Fruit fly (Drosophila melanogaster) whole organism, prepupa: ENCODE results near the gene CG12025.
A peak's percentile ranks its signal among the peaks of the same experiment; 100 is the strongest.

ENCODE experiments used
- CG10631 ChIP-seq: fragments of 200-800 bp; sonication (Bioruptor generic); optimal IDR thresholded peaks from 2 replicates; lab custom pipeline; 2016; ENCODE audit warnings: missing biosample characterization, missing genetic modification characterization
- CG10669 ChIP-seq: fragments of 200-800 bp; sonication (Bioruptor generic); optimal IDR thresholded peaks from 3 replicates; lab custom pipeline; 2018; ENCODE audit warnings: missing biosample characterization, mild to moderate bottlenecking, missing genetic modification characterization, moderate library complexity
- CG11294 ChIP-seq: fragments of 200-800 bp; sonication (Bioruptor generic); IDR thresholded peaks from 2 replicates; pipeline ENCODE4 v1.3.6; 2022; ENCODE audit warnings: missing biosample characterization, missing genetic modification characterization
- CG11762 ChIP-seq: fragments of 200-800 bp; sonication (Bioruptor generic); optimal IDR thresholded peaks from 3 replicates; lab custom pipeline; 2016; ENCODE audit warnings: missing biosample characterization, missing genetic modification characterization; ENCODE audit not compliant: insufficient read depth
- CG11902 ChIP-seq: fragments of 200-800 bp; sonication (Bioruptor generic); optimal IDR thresholded peaks from 3 replicates; lab custom pipeline; 2016; ENCODE audit warnings: missing biosample characterization, missing genetic modification characterization
- CG15336 ChIP-seq: fragments of 200-800 bp; sonication (Bioruptor generic); IDR thresholded peaks from 2 replicates; pipeline ENCODE4 v1.3.6; 2022; ENCODE audit warnings: missing biosample characterization, missing genetic modification characterization
- CG1621 ChIP-seq: fragments of 200-800 bp; sonication (Bioruptor generic); optimal IDR thresholded peaks from 3 replicates; lab custom pipeline; 2018; ENCODE audit warnings: missing biosample characterization, mild to moderate bottlenecking, missing genetic modification characterization
- CG31627 ChIP-seq: fragments of 200-800 bp; sonication (Bioruptor generic); optimal IDR thresholded peaks from 3 replicates; lab custom pipeline; 2016; ENCODE audit warnings: missing biosample characterization, missing genetic modification characterization
- CG32006 ChIP-seq: fragments of 200-800 bp; sonication (Bioruptor generic); optimal IDR thresholded peaks from 3 replicates; lab custom pipeline; 2017; ENCODE audit warnings: missing biosample characterization, mild to moderate bottlenecking, missing genetic modification characterization
- CG3919 ChIP-seq: fragments of 200-800 bp; sonication (Bioruptor generic); optimal IDR thresholded peaks from 3 replicates; lab custom pipeline; 2016; ENCODE audit warnings: missing biosample characterization, missing genetic modification characterization
- CG4318 ChIP-seq: fragments of 200-800 bp; sonication (Bioruptor generic); optimal IDR thresholded peaks from 3 replicates; lab custom pipeline; 2017; ENCODE audit warnings: missing biosample characterization, mild to moderate bottlenecking, missing genetic modification characterization
- CG6163 ChIP-seq: fragments of 200-800 bp; sonication (Bioruptor generic); IDR thresholded peaks from 3 replicates; pipeline ENCODE4 v1.3.6; 2022; ENCODE audit warnings: missing biosample characterization, missing genetic modification characterization
- CG6276 ChIP-seq: fragments of 200-800 bp; sonication (Bioruptor generic); optimal IDR thresholded peaks from 2 replicates; lab custom pipeline; 2017; ENCODE audit warnings: missing biosample characterization, mild to moderate bottlenecking, missing genetic modification characterization
- CG6808 ChIP-seq: fragments of 200-800 bp; sonication (Bioruptor generic); optimal IDR thresholded peaks from 3 replicates; lab custom pipeline; 2017; ENCODE audit warnings: missing biosample characterization, missing genetic modification characterization, mild to moderate bottlenecking, moderate library complexity, missing genetic modification reagents
- CG7368 ChIP-seq: fragments of 200-800 bp; sonication (Bioruptor generic); optimal IDR thresholded peaks from 3 replicates; lab custom pipeline; 2016; ENCODE audit warnings: missing biosample characterization, missing genetic modification characterization
- CG8119 ChIP-seq: fragments of 200-800 bp; sonication (Bioruptor generic); IDR thresholded peaks from 3 replicates; pipeline ENCODE4 v1.3.6; 2022; ENCODE audit warnings: missing biosample characterization, missing genetic modification characterization
- CG9139 ChIP-seq: fragments of 200-800 bp; sonication (Bioruptor generic); optimal IDR thresholded peaks from 3 replicates; lab custom pipeline; 2017; ENCODE audit warnings: missing biosample characterization, mild to moderate bottlenecking, missing genetic modification characterization
- Eip75B ChIP-seq: fragments of 200-800 bp; sonication (Bioruptor generic); optimal IDR thresholded peaks from 3 replicates; lab custom pipeline; 2016; ENCODE audit warnings: missing biosample characterization, missing genetic modification characterization
- Eip78C ChIP-seq: fragments of 200-800 bp; sonication (Bioruptor generic); peaks from one replicate; lab custom pipeline; 2016; ENCODE audit warnings: missing biosample characterization, missing genetic modification characterization
- Ets96B ChIP-seq: fragments of 200-800 bp; optimal IDR thresholded peaks from 2 replicates; lab custom pipeline; 2019; ENCODE audit warnings: missing biosample characterization, mild to moderate bottlenecking, missing genetic modification characterization, moderate library complexity
- Gug ChIP-seq: fragments of 200-800 bp; sonication (Bioruptor generic); IDR thresholded peaks from 2 replicates; pipeline ENCODE4 v1.3.6; 2022; ENCODE audit warnings: missing biosample characterization, missing genetic modification characterization
- Hr4 ChIP-seq: fragments of 200-800 bp; sonication (Bioruptor generic); optimal IDR thresholded peaks from 3 replicates; lab custom pipeline; 2016; ENCODE audit warnings: missing biosample characterization, missing genetic modification characterization
- OdsH ChIP-seq: fragments of 200-800 bp; sonication (Bioruptor generic); optimal IDR thresholded peaks from 3 replicates; lab custom pipeline; 2016; ENCODE audit warnings: missing biosample characterization, missing genetic modification characterization
- Smox ChIP-seq: fragments of 200-800 bp; sonication (Bioruptor generic); optimal IDR thresholded peaks from 3 replicates; lab custom pipeline; 2016; ENCODE audit warnings: missing biosample characterization, missing genetic modification characterization
- Sox15 ChIP-seq: fragments of 200-800 bp; sonication (Bioruptor generic); optimal IDR thresholded peaks from 3 replicates; lab custom pipeline; 2016; ENCODE audit warnings: missing biosample characterization, missing genetic modification characterization
- achi ChIP-seq: fragments of 200-800 bp; sonication (Bioruptor generic); optimal IDR thresholded peaks from 3 replicates; lab custom pipeline; 2016; ENCODE audit warnings: missing biosample characterization, missing genetic modification characterization
- cyc ChIP-seq: fragments of 200-800 bp; sonication (Bioruptor generic); optimal IDR thresholded peaks from 3 replicates; lab custom pipeline; 2016; ENCODE audit warnings: missing biosample characterization, missing genetic modification characterization
- dsx ChIP-seq: fragments of 200-800 bp; optimal IDR thresholded peaks from 3 replicates; lab custom pipeline; 2019; ENCODE audit warnings: missing biosample characterization, mild to moderate bottlenecking, missing genetic modification characterization, moderate library complexity; ENCODE audit not compliant: poor library complexity, severe bottlenecking
- eg ChIP-seq: fragments of 200-800 bp; sonication (Bioruptor generic); IDR thresholded peaks from 3 replicates; pipeline ENCODE4 v1.3.6; 2022; ENCODE audit warnings: missing biosample characterization, missing genetic modification characterization
- esn ChIP-seq: fragments of 200-800 bp; sonication (Bioruptor generic); optimal IDR thresholded peaks from 2 replicates; lab custom pipeline; 2016; ENCODE audit warnings: missing biosample characterization, mild to moderate bottlenecking, missing genetic modification characterization, moderate library complexity
- fd59A ChIP-seq: fragments of 200-800 bp; sonication (Bioruptor generic); optimal IDR thresholded peaks from 2 replicates; lab custom pipeline; 2017; ENCODE audit warnings: missing biosample characterization, mild to moderate bottlenecking, missing genetic modification characterization, missing genetic modification reagents
- fd85E ChIP-seq: fragments of 200-800 bp; sonication (Bioruptor generic); optimal IDR thresholded peaks from 3 replicates; lab custom pipeline; 2016; ENCODE audit warnings: missing biosample characterization, missing genetic modification characterization
- fkh ChIP-seq: fragments of 200-800 bp; sonication (Bioruptor generic); optimal IDR thresholded peaks from 3 replicates; lab custom pipeline; 2017; ENCODE audit warnings: missing biosample characterization, mild to moderate bottlenecking, missing genetic modification characterization, moderate library complexity
- spab ChIP-seq: fragments of 200-800 bp; sonication (Bioruptor generic); optimal IDR thresholded peaks from 2 replicates; lab custom pipeline; 2017; ENCODE audit warnings: missing biosample characterization, mild to moderate bottlenecking, missing genetic modification characterization, missing genetic modification reagents
- ss ChIP-seq, 2 experiments: fragments of 200-800 bp; sonication (Bioruptor generic); optimal IDR thresholded peaks; 2 replicates in 1 of 2; 3 replicates in 1 of 2; lab custom pipeline; 2017 to 2018; ENCODE audit warnings: mild to moderate bottlenecking in 2 of 2, missing biosample characterization in 2 of 2, missing genetic modification characterization in 2 of 2, moderate library complexity in 1 of 2
- svp ChIP-seq: fragments of 200-800 bp; sonication (Bioruptor generic); peaks from one replicate; lab custom pipeline; 2016; ENCODE audit warnings: missing biosample characterization, missing genetic modification characterization
- topi ChIP-seq: fragments of 200-800 bp; sonication (Bioruptor generic); optimal IDR thresholded peaks from 3 replicates; lab custom pipeline; 2016; ENCODE audit warnings: missing biosample characterization, missing genetic modification characterization
- vri ChIP-seq: fragments of 200-800 bp; sonication (Bioruptor generic); optimal IDR thresholded peaks from 3 replicates; lab custom pipeline; 2016; ENCODE audit warnings: missing biosample characterization, mild to moderate bottlenecking, missing genetic modification characterization

CG12025 gene

dm6 chr3L:1876215-1876625 lies 11.0 kb downstream of the CG12025 start, which contains the start of gene dre4 (continued):
- peak; percentile 78 for TF ChIP-seq CG8119

dm6 chr3L:1880692-1881091 lies 15.5 kb downstream of the CG12025 start:
- TF ChIP-seq achi (GFP tag; lab: Kevin White, UChicago), result peak; percentile 52
- TF ChIP-seq CG11902 (GFP tag; lab: Kevin White, UChicago), result peak; percentile 1
- TF ChIP-seq Gug, result peak; percentile 70
- peak; percentile 51 for TF ChIP-seq Eip78C (GFP tag; lab: Kevin White, UChicago)
- TF ChIP-seq fd85E (GFP tag; lab: Kevin White, UChicago), result no peak
- peak; percentile 33 for TF ChIP-seq CG7368 (GFP tag; lab: Kevin White, UChicago)
- no peak for TF ChIP-seq Sox15
- TF ChIP-seq CG32006, result peak; percentile 36
- TF ChIP-seq CG10631 (GFP tag; lab: Kevin White, UChicago), result peak; percentile 0
- TF ChIP-seq svp, result peak; percentile 44
- TF ChIP-seq cyc (GFP tag; lab: Kevin White, UChicago), result peak; percentile 15
- peak; percentile 42 for TF ChIP-seq dsx
- peak; percentile 46; the same call in 1 of the 3 replicates for TF ChIP-seq CG8119
- peak; percentile 14 for TF ChIP-seq CG11762 (GFP tag; lab: Kevin White, UChicago)
- peak; percentile 13 for TF ChIP-seq Hr4
- peak; percentile 39 for TF ChIP-seq spab
- TF ChIP-seq CG6276, result peak; percentile 51
- peak; percentile 83 for TF ChIP-seq CG6163 (GFP tag; lab: Robert Waterston, UW)
- peak; percentile 38; the same call in 1 of the 2 replicates for TF ChIP-seq CG15336
- TF ChIP-seq esn (GFP tag; lab: Kevin White, UChicago), result no peak
- no peak for TF ChIP-seq CG31627
- no peak for TF ChIP-seq CG4318
- peak; percentile 69 for TF ChIP-seq CG3919
- TF ChIP-seq Ets96B (tag; lab: Kevin White, UChicago), result peak; percentile 47
- peak in 1 of 2 experiments; percentile 43 for TF ChIP-seq ss (GFP tag; optimal IDR thresholded peaks at IDR 0.05; lab: Kevin White, UChicago)
- peak; percentile 18 for TF ChIP-seq topi (GFP tag; lab: Kevin White, UChicago)
- no peak for TF ChIP-seq CG1621
- TF ChIP-seq CG10669 (GFP tag; lab: Kevin White, UChicago), result peak; percentile 40
- TF ChIP-seq CG9139 (GFP tag; lab: Kevin White, UChicago), result peak; percentile 8
- TF ChIP-seq CG6808 (GFP tag; lab: Kevin White, UChicago), result peak; percentile 38
- no peak for TF ChIP-seq fkh (GFP tag; lab: Kevin White, UChicago)
- peak; percentile 57 for TF ChIP-seq CG11294 (GFP tag; lab: Robert Waterston, UW)
- TF ChIP-seq Eip75B (GFP tag; lab: Kevin White, UChicago), result peak; percentile 25
- peak; percentile 84 for TF ChIP-seq eg
- TF ChIP-seq vri (GFP tag; lab: Kevin White, UChicago), result no peak

- TF ChIP-seq Eip78C (GFP tag; lab: Kevin White, UChicago), result peak; percentile 51
- no peak for TF ChIP-seq CG6808 (GFP tag; lab: Kevin White, UChicago)
- peak; percentile 20 for TF ChIP-seq fkh (GFP tag; lab: Kevin White, UChicago)
Observed at dm6 chr3L:1881919-1882318, 16.7 kb downstream of the CG12025 start.

- TF ChIP-seq Gug (no peak), fkh (GFP tag; lab: Kevin White, UChicago) (peak; percentile 11), fd59A (GFP tag; lab: Kevin White, UChicago) (no peak), Eip78C (GFP tag; lab: Kevin White, UChicago) (peak; percentile 40), OdsH (GFP tag; lab: Kevin White, UChicago) (no peak), Smox (GFP tag; lab: Kevin White, UChicago) (no peak)
Observed at dm6 chr3L:1882868-1883554, 17.8 kb downstream of the CG12025 start, which contains the start of gene CG13937. Gene CG13937 (minus strand): TSS chr3L:1883041.
